Worm (Caenorhabditis elegans): ENCODE data around the gene Y119D3B.21.

Gene Y119D3B.21

ce11 chrIII:1243199-1243598, 28.4 kb downstream of the Y119D3B.21 start, which contains the start of gene fbxa-63:
Gene fbxa-63 (plus strand): TSS chrIII:1243508.
- no peak for TF ChIP-seq zfp-2 (tag; optimal IDR thresholded peaks at IDR 0.05)
- no peak for TF ChIP-seq mep-1 (tag; optimal IDR thresholded peaks at IDR 0.05)
- TF ChIP-seq spr-1 (tag; optimal IDR thresholded peaks at IDR 0.05): no peak
- TF ChIP-seq F37D6.2 (tag; optimal IDR thresholded peaks at IDR 0.05): no peak
- TF ChIP-seq ztf-7 (tag; optimal IDR thresholded peaks at IDR 0.05): no peak
- TF ChIP-seq nhr-28 (tag; optimal IDR thresholded peaks at IDR 0.05): peak; percentile 43
- no peak for TF ChIP-seq unc-130 (GFP tag; optimal IDR thresholded peaks at IDR 0.05)
- no peak for TF ChIP-seq ceh-20 (GFP tag; IDR thresholded peaks at IDR 0.05)
- peak; percentile 15 for TF ChIP-seq dpl-1 (GFP tag; optimal IDR thresholded peaks at IDR 0.05)
- peak in 1 of 2 experiments; percentile 18 for TF ChIP-seq unc-62 (GFP tag; optimal IDR thresholded peaks at IDR 0.05 in 1 of 2)
- TF ChIP-seq unc-62 (tag; optimal IDR thresholded peaks at IDR 0.05): no peak
- peak; percentile 14 for TF ChIP-seq dve-1 (tag; optimal IDR thresholded peaks at IDR 0.05; ENCODE audit: insufficient read depth)
- no peak for TF ChIP-seq lin-29 (GFP tag; IDR thresholded peaks at IDR 0.05)
- TF ChIP-seq lin-13 (GFP tag; optimal IDR thresholded peaks at IDR 0.05): no peak
- peak; percentile 31 for TF ChIP-seq hlh-11 (tag; optimal IDR thresholded peaks at IDR 0.05)
- no peak for TF ChIP-seq Y75B8A.6 (GFP tag; IDR thresholded peaks at IDR 0.05)
- no peak for TF ChIP-seq tra-1 (GFP tag; IDR thresholded peaks at IDR 0.05)
- TF ChIP-seq zip-2 (tag; optimal IDR thresholded peaks at IDR 0.05): peak; percentile 94
- no peak for TF ChIP-seq vab-7 (GFP tag; IDR thresholded peaks at IDR 0.05)
- TF ChIP-seq skn-1 (tag; optimal IDR thresholded peaks at IDR 0.05): no peak
- TF ChIP-seq R02D3.7 (tag; optimal IDR thresholded peaks at IDR 0.05): no peak
- TF ChIP-seq lsy-2 (tag; optimal IDR thresholded peaks at IDR 0.05): peak in 1 of 2 experiments; percentile 54
- TF ChIP-seq daf-12 (tag; optimal IDR thresholded peaks at IDR 0.05): no peak
- no peak for TF ChIP-seq sdz-12 (GFP tag; optimal IDR thresholded peaks at IDR 0.05)
- TF ChIP-seq daf-16 (GFP tag; optimal IDR thresholded peaks at IDR 0.05): no peak
- peak; percentile 39 for TF ChIP-seq daf-16 (tag; optimal IDR thresholded peaks at IDR 0.05)
- peak; percentile 43 for TF ChIP-seq aha-1 (tag)
- TF ChIP-seq Y105C5A.15 (GFP tag; IDR thresholded peaks at IDR 0.05): no peak
- peak; percentile 24 for TF ChIP-seq hlh-30 (tag; optimal IDR thresholded peaks at IDR 0.05; ENCODE audit: insufficient read depth)
- peak; percentile 35 for TF ChIP-seq mes-2 (tag; optimal IDR thresholded peaks at IDR 0.05; ENCODE audit: poor library complexity, severe bottlenecking)
- TF ChIP-seq tag-97 (GFP tag; IDR thresholded peaks at IDR 0.05): no peak
- no peak for TF ChIP-seq ctbp-1 (GFP tag; IDR thresholded peaks at IDR 0.05)
- peak; percentile 11 for TF ChIP-seq fkh-10 (GFP tag; optimal IDR thresholded peaks at IDR 0.05)
- TF ChIP-seq nhr-102 (tag; optimal IDR thresholded peaks at IDR 0.05): no peak
- no peak for TF ChIP-seq madf-9 (GFP tag; conservative IDR thresholded peaks at IDR 0.05)
- TF ChIP-seq ceh-44 (GFP tag; IDR thresholded peaks at IDR 0.05): no peak

ce11 chrIII:1248335-1248734, 33.5 kb downstream of the Y119D3B.21 start:
- no peak for TF ChIP-seq hif-1 (tag; optimal IDR thresholded peaks at IDR 0.05)
- TF ChIP-seq ces-1 (GFP tag; optimal IDR thresholded peaks at IDR 0.05): no peak
- no peak for TF ChIP-seq mes-2 (tag; optimal IDR thresholded peaks at IDR 0.05; ENCODE audit: poor library complexity, severe bottlenecking)

- TF ChIP-seq madf-9 (GFP tag; conservative IDR thresholded peaks at IDR 0.05): no peak
- TF ChIP-seq lin-38 (GFP tag; IDR thresholded peaks at IDR 0.05): no peak
- TF ChIP-seq lin-1 (GFP tag; IDR thresholded peaks at IDR 0.05): 0 out of 2 replicates have a peak, but pooled peaks have one; percentile 32
- no peak for TF ChIP-seq ceh-20 (GFP tag; IDR thresholded peaks at IDR 0.05)
- TF ChIP-seq nhr-11 (tag; optimal IDR thresholded peaks at IDR 0.05): no peak
- TF ChIP-seq php-3 (GFP tag; IDR thresholded peaks at IDR 0.05): peak; percentile 52; the same call in 1 of the 2 replicates
- TF ChIP-seq cey-2 (tag; optimal IDR thresholded peaks at IDR 0.05; ENCODE audit: borderline replicate concordance, insufficient read depth): no peak
- no peak for TF ChIP-seq arid-1 (GFP tag; conservative IDR thresholded peaks at IDR 0.05)
- peak; percentile 62 for TF ChIP-seq duxl-1 (tag; optimal IDR thresholded peaks at IDR 0.05; ENCODE audit: poor library complexity)
- TF ChIP-seq nhr-42 (GFP tag; IDR thresholded peaks at IDR 0.05): no peak
- TF ChIP-seq lir-3 (tag; optimal IDR thresholded peaks at IDR 0.05): no peak
- peak in 1 of 2 experiments; percentile 25 for TF ChIP-seq hif-1 (tag; optimal IDR thresholded peaks at IDR 0.05)
- peak; percentile 65 for TF ChIP-seq dmd-6 (GFP tag; IDR thresholded peaks at IDR 0.05)
- TF ChIP-seq nhr-111 (GFP tag; optimal IDR thresholded peaks at IDR 0.05): no peak
- no peak for TF ChIP-seq unc-130 (GFP tag; optimal IDR thresholded peaks at IDR 0.05)
- TF ChIP-seq Y75B8A.6 (GFP tag; IDR thresholded peaks at IDR 0.05): no peak
Observed at ce11 chrIII:1249111-1249583, 34.3 kb downstream of the Y119D3B.21 start, which contains the start of the genes fbxa-76 and fbxa-77. Gene fbxa-76 (minus strand): TSS chrIII:1249161. Gene fbxa-77 (plus strand): TSS chrIII:1249475.

Measured in whole organism, L4 larva.